Worm (Caenorhabditis elegans): ENCODE measurements around the gene wrt-5.

- TF ChIP-seq ets-4 (tag; optimal IDR thresholded peaks at IDR 0.05) (no peak), hlh-13 (GFP tag; optimal IDR thresholded peaks at IDR 0.05) (no peak), ceh-24 (tag; optimal IDR thresholded peaks at IDR 0.05) (no peak), ceh-9 (tag; optimal IDR thresholded peaks at IDR 0.05) (no peak), F13H6.1 (tag; optimal IDR thresholded peaks at IDR 0.05) (no peak), pqm-1 (tag; optimal IDR thresholded peaks at IDR 0.05) (no peak), tbx-2 (tag; optimal IDR thresholded peaks at IDR 0.05) (no peak), ama-1 (optimal IDR thresholded peaks at IDR 0.05) (no peak), tbx-7 (tag; optimal IDR thresholded peaks at IDR 0.05) (no peak), nhr-11 (tag; optimal IDR thresholded peaks at IDR 0.05) (no peak), ref-2 (tag; optimal IDR thresholded peaks at IDR 0.05) (no peak), hlh-30 (tag; optimal IDR thresholded peaks at IDR 0.05; ENCODE audit: insufficient read depth) (no peak)
Measured at ce11 chrIV:4021847-4022780, 29.3 kb downstream of the wrt-5 start.
